Worm (Caenorhabditis elegans) whole organism, L3 larva: ENCODE data around the gene T28D6.3.

ENCODE experiments used
- egl-27 ChIP-seq: sonication (generic microtip); optimal IDR thresholded peaks from 4 replicates; lab custom pipeline; 2017; ENCODE audit warnings: missing biosample characterization, missing genetic modification reagents, missing genetic modification characterization
- nhr-25 ChIP-seq: sonication (generic microtip); optimal IDR thresholded peaks from 2 replicates; lab custom pipeline; 2017; ENCODE audit warnings: missing biosample characterization, missing genetic modification characterization

DNA sequence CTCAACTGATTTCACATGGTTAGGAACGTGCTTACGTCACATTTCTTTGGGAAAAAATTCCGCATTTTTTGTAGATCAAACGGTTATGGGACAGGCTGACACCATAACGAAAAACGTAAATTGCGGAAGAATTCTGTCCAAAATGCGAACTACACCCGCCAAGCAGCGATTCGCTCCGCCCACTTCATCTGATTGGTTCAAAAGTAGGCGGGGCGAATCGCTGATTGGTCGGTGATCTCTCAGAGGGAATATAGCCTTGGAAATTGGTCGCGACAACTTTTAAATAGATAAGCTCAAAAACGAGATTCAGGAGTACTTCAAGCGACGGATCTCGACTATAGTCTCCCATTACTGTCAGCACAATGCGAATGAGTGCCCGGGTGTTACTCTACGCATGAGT is 28.9 kb upstream of the T28D6.3 start:
- TF ChIP-seq egl-27 (tag; lab: Kevin White, UChicago) (no peak), nhr-25 (no peak)
